Fruit fly (Drosophila melanogaster) whole organism, adult: ENCODE data around the gene bcd.
A peak's percentile ranks its signal among the peaks of the same experiment; 100 is the strongest.

Source experiments
- CG11617 ChIP-seq: fragments of 200-800 bp; sonication (Bioruptor generic); optimal IDR thresholded peaks from 2 replicates; lab custom pipeline; 2017; ENCODE audit warnings: mild to moderate bottlenecking, missing biosample characterization, missing genetic modification reagents, missing genetic modification characterization
- CG12768 ChIP-seq: fragments of 200-800 bp; sonication (Bioruptor generic); optimal IDR thresholded peaks from 2 replicates; lab custom pipeline; 2017; ENCODE audit warnings: missing biosample characterization, missing genetic modification characterization, mild to moderate bottlenecking, moderate library complexity, missing genetic modification reagents
- CG14711 ChIP-seq: fragments of 200-800 bp; sonication (Bioruptor generic); optimal IDR thresholded peaks from 2 replicates; lab custom pipeline; 2018; ENCODE audit warnings: missing biosample characterization, mild to moderate bottlenecking, missing genetic modification characterization, moderate library complexity
- CG1620 ChIP-seq: fragments of 200-800 bp; sonication (Bioruptor generic); optimal IDR thresholded peaks from 2 replicates; lab custom pipeline; 2016; ENCODE audit warnings: missing biosample characterization, missing genetic modification characterization
- CG33017 ChIP-seq: fragments of 200-800 bp; sonication (Bioruptor generic); optimal IDR thresholded peaks from 2 replicates; lab custom pipeline; 2018; ENCODE audit warnings: missing biosample characterization, mild to moderate bottlenecking, missing genetic modification characterization, moderate library complexity
- CG5204 ChIP-seq: fragments of 200-800 bp; sonication (Bioruptor generic); optimal IDR thresholded peaks from 2 replicates; lab custom pipeline; 2016; ENCODE audit warnings: missing biosample characterization, missing genetic modification characterization
- CG7045 ChIP-seq: fragments of 200-800 bp; sonication (Bioruptor generic); optimal IDR thresholded peaks from 2 replicates; lab custom pipeline; 2017; ENCODE audit warnings: missing biosample characterization, mild to moderate bottlenecking, missing genetic modification characterization
- CG7101 ChIP-seq: fragments of 200-800 bp; sonication (Bioruptor generic); optimal IDR thresholded peaks from 2 replicates; lab custom pipeline; 2018; ENCODE audit warnings: missing biosample characterization, mild to moderate bottlenecking, missing genetic modification characterization, moderate library complexity
- Clk ChIP-seq: fragments of 200-800 bp; sonication (Bioruptor generic); optimal IDR thresholded peaks from 2 replicates; lab custom pipeline; 2017; ENCODE audit warnings: missing biosample characterization, missing genetic modification characterization
- Crg-1 ChIP-seq: fragments of 200-800 bp; sonication (Bioruptor generic); optimal IDR thresholded peaks from 2 replicates; lab custom pipeline; 2016; ENCODE audit warnings: missing biosample characterization, missing genetic modification characterization
- Hr96 ChIP-seq: fragments of 200-800 bp; sonication (Bioruptor generic); optimal IDR thresholded peaks from 2 replicates; lab custom pipeline; 2016; ENCODE audit warnings: missing biosample characterization, missing genetic modification characterization
- Mnt ChIP-seq: fragments of 200-800 bp; sonication (Bioruptor generic); optimal IDR thresholded peaks from 2 replicates; lab custom pipeline; 2016; ENCODE audit warnings: missing biosample characterization, mild to moderate bottlenecking, missing genetic modification characterization
- bab1 ChIP-seq: fragments of 200-800 bp; sonication (Bioruptor generic); optimal IDR thresholded peaks from 3 replicates; lab custom pipeline; 2019; ENCODE audit warnings: missing biosample characterization, mild to moderate bottlenecking, missing genetic modification characterization, moderate library complexity
- cic ChIP-seq: fragments of 200-800 bp; sonication (Bioruptor generic); optimal IDR thresholded peaks from 2 replicates; lab custom pipeline; 2017; ENCODE audit warnings: missing biosample characterization, mild to moderate bottlenecking, missing genetic modification characterization, moderate library complexity
- cnc ChIP-seq, 2 experiments: fragments of >200 bp; optimal IDR thresholded peaks; 2 replicates each; lab custom pipeline; 2017
- kay ChIP-seq: fragments of 200-800 bp; sonication (Bioruptor generic); peaks from one replicate; lab custom pipeline; 2016; ENCODE audit warnings: missing biosample characterization, missing genetic modification characterization, borderline replicate concordance
- ovo ChIP-seq: fragments of 200-800 bp; sonication (Bioruptor generic); optimal IDR thresholded peaks from 2 replicates; lab custom pipeline; 2016; ENCODE audit warnings: missing biosample characterization, missing genetic modification characterization
- pad ChIP-seq: fragments of 200-800 bp; sonication (Bioruptor generic); optimal IDR thresholded peaks from 3 replicates; lab custom pipeline; 2017; ENCODE audit warnings: missing biosample characterization, missing genetic modification characterization, mild to moderate bottlenecking, moderate library complexity, missing genetic modification reagents
- tj ChIP-seq: fragments of 200-800 bp; sonication (Bioruptor generic); optimal IDR thresholded peaks from 3 replicates; lab custom pipeline; 2017; ENCODE audit warnings: missing biosample characterization, mild to moderate bottlenecking, missing genetic modification characterization, moderate library complexity
- toe ChIP-seq: fragments of 200-800 bp; sonication (Bioruptor generic); optimal IDR thresholded peaks from 2 replicates; lab custom pipeline; 2016; ENCODE audit warnings: missing biosample characterization, missing genetic modification characterization

bcd gene

dm6 chr3R:6759419-6759818 lies at the start of gene bcd:
Gene bcd (minus strand): TSS chr3R:6759466.
- TF ChIP-seq CG5204 (GFP tag; lab: Kevin White, UChicago), result no peak
- TF ChIP-seq CG7045 (GFP tag; lab: Kevin White, UChicago), result no peak
- no peak for TF ChIP-seq tj (GFP tag; lab: Kevin White, UChicago)
- peak; percentile 57 for TF ChIP-seq Hr96 (GFP tag; lab: Kevin White, UChicago)
- peak; percentile 55 for TF ChIP-seq bab1
- no peak for TF ChIP-seq CG33017 (tag; lab: Kevin White, UChicago)
- peak; percentile 23 for TF ChIP-seq ovo (GFP tag; lab: Kevin White, UChicago)
- TF ChIP-seq CG1620, result peak; percentile 45
- TF ChIP-seq CG14711 (tag; lab: Kevin White, UChicago), result no peak
- TF ChIP-seq toe (GFP tag; lab: Kevin White, UChicago), result peak; percentile 7

- no peak for TF ChIP-seq pad (GFP tag; lab: Kevin White, UChicago)
- no peak for TF ChIP-seq bab1
- no peak for TF ChIP-seq tj (GFP tag; lab: Kevin White, UChicago)
- TF ChIP-seq CG7045 (GFP tag; lab: Kevin White, UChicago), result no peak
- TF ChIP-seq toe (GFP tag; lab: Kevin White, UChicago), result no peak
- TF ChIP-seq Mnt (GFP tag; lab: Kevin White, UChicago), result no peak
- no peak for TF ChIP-seq ovo (GFP tag; lab: Kevin White, UChicago)
These were observed 47.4 kb upstream of the bcd start for dm6 chr3R:6806654-6807053.

dm6 chr3R:6805948-6806347 lies 46.7 kb upstream of the bcd start:
- TF ChIP-seq ovo (GFP tag; lab: Kevin White, UChicago) (no peak), Crg-1 (no peak), CG11617 (GFP tag; lab: Kevin White, UChicago) (no peak), cnc (optimal IDR thresholded peaks at IDR 0.05; lab: Kevin White, UChicago) (no peak)

dm6 chr3R:6804695-6805300 lies 45.5 kb upstream of the bcd start:
- TF ChIP-seq CG7101 (no peak), CG1620 (no peak), CG33017 (tag; lab: Kevin White, UChicago) (no peak), Mnt (GFP tag; lab: Kevin White, UChicago) (no peak), CG11617 (GFP tag; lab: Kevin White, UChicago) (no peak), kay (no peak), tj (GFP tag; lab: Kevin White, UChicago) (no peak), toe (GFP tag; lab: Kevin White, UChicago) (no peak), CG12768 (GFP tag; lab: Kevin White, UChicago) (no peak), pad (GFP tag; lab: Kevin White, UChicago) (no peak), Hr96 (GFP tag; lab: Kevin White, UChicago) (no peak), Crg-1 (no peak), CG7045 (GFP tag; lab: Kevin White, UChicago) (no peak), ovo (GFP tag; lab: Kevin White, UChicago) (no peak), cnc (optimal IDR thresholded peaks at IDR 0.05; lab: Kevin White, UChicago) (no peak), Clk (GFP tag; lab: Kevin White, UChicago) (no peak), CG14711 (tag; lab: Kevin White, UChicago) (no peak), CG5204 (GFP tag; lab: Kevin White, UChicago) (no peak)

- TF ChIP-seq CG7045 (GFP tag; lab: Kevin White, UChicago), result no peak
- TF ChIP-seq CG33017 (tag; lab: Kevin White, UChicago), result no peak
- no peak for TF ChIP-seq CG7101
These were observed 41.9 kb upstream of the bcd start for dm6 chr3R:6801153-6801552.

- no peak for TF ChIP-seq ovo (GFP tag; lab: Kevin White, UChicago)
- TF ChIP-seq Hr96 (GFP tag; lab: Kevin White, UChicago), result no peak
- no peak for TF ChIP-seq Crg-1
- no peak for TF ChIP-seq cic
- no peak for TF ChIP-seq pad (GFP tag; lab: Kevin White, UChicago)
- TF ChIP-seq CG11617 (GFP tag; lab: Kevin White, UChicago), result no peak
- no peak for TF ChIP-seq toe (GFP tag; lab: Kevin White, UChicago)
- no peak for TF ChIP-seq CG7101
- TF ChIP-seq Mnt (GFP tag; lab: Kevin White, UChicago), result no peak
- TF ChIP-seq CG1620, result no peak
- no peak for TF ChIP-seq CG33017 (tag; lab: Kevin White, UChicago)
- no peak for TF ChIP-seq CG5204 (GFP tag; lab: Kevin White, UChicago)
- no peak for TF ChIP-seq kay
- no peak for TF ChIP-seq Clk (GFP tag; lab: Kevin White, UChicago)
- no peak for TF ChIP-seq tj (GFP tag; lab: Kevin White, UChicago)
- no peak for TF ChIP-seq CG7045 (GFP tag; lab: Kevin White, UChicago)
- TF ChIP-seq CG14711 (tag; lab: Kevin White, UChicago), result no peak
- no peak for TF ChIP-seq bab1
- TF ChIP-seq cnc (optimal IDR thresholded peaks at IDR 0.05; lab: Kevin White, UChicago), result no peak
- no peak for TF ChIP-seq CG12768 (GFP tag; lab: Kevin White, UChicago)
These were observed 32.1 kb upstream of the bcd start, which contains the start of gene Dfd for dm6 chr3R:6791189-6791886. Gene Dfd (plus strand): TSS chr3R:6791836.
